Fruit fly (Drosophila melanogaster): ENCODE measurements around the gene CG34347.

CG34347 gene

dm6 chr3R:31325055-31325454 lies 14.1 kb downstream of the CG34347 start:
- TF ChIP-seq Sox15 (GFP tag; optimal IDR thresholded peaks at IDR 0.05): peak; percentile 27
- TF ChIP-seq CG6792 (GFP tag; optimal IDR thresholded peaks at IDR 0.05): peak; percentile 25
- TF ChIP-seq Hr38 (GFP tag; optimal IDR thresholded peaks at IDR 0.05): no peak
- no peak for TF ChIP-seq Ets21C (GFP tag; optimal IDR thresholded peaks at IDR 0.05)
- TF ChIP-seq Hr39 (GFP tag; optimal IDR thresholded peaks at IDR 0.05): no peak
- no peak for TF ChIP-seq fd85E (GFP tag; optimal IDR thresholded peaks at IDR 0.05)
- peak; percentile 87 for TF ChIP-seq CG32006 (GFP tag; optimal IDR thresholded peaks at IDR 0.05)
- TF ChIP-seq CG34406 (GFP tag; optimal IDR thresholded peaks at IDR 0.05): peak; percentile 39
- TF ChIP-seq CG11762 (GFP tag; optimal IDR thresholded peaks at IDR 0.05; ENCODE audit: insufficient read depth): peak; percentile 52
- TF ChIP-seq Sox14 (GFP tag; optimal IDR thresholded peaks at IDR 0.05): peak; percentile 33
- TF ChIP-seq OdsH (GFP tag; optimal IDR thresholded peaks at IDR 0.05): peak; percentile 68
- peak; percentile 81 for TF ChIP-seq CG6276 (GFP tag; optimal IDR thresholded peaks at IDR 0.05)
- peak; percentile 66; the same call in 1 of the 2 replicates for TF ChIP-seq CG11294 (GFP tag; IDR thresholded peaks at IDR 0.05)
- peak in 1 of 2 experiments; percentile 7 for TF ChIP-seq ss (GFP tag; optimal IDR thresholded peaks at IDR 0.05)
- peak; percentile 86 for TF ChIP-seq CG15336 (GFP tag; IDR thresholded peaks at IDR 0.05)
- peak; percentile 47 for TF ChIP-seq spab (GFP tag; optimal IDR thresholded peaks at IDR 0.05)
- TF ChIP-seq CG8119 (GFP tag; IDR thresholded peaks at IDR 0.05): peak; percentile 86
- TF ChIP-seq CG4318 (GFP tag; optimal IDR thresholded peaks at IDR 0.05): peak; percentile 70
- peak; percentile 79 for TF ChIP-seq Hr4 (GFP tag; optimal IDR thresholded peaks at IDR 0.05)
- peak; percentile 82 for TF ChIP-seq Eip78C (GFP tag)
- peak; percentile 59 for TF ChIP-seq CG3032 (tag; optimal IDR thresholded peaks at IDR 0.05)
- TF ChIP-seq Sox102F (GFP tag; optimal IDR thresholded peaks at IDR 0.05): no peak
- TF ChIP-seq CG7368 (GFP tag; optimal IDR thresholded peaks at IDR 0.05): peak; percentile 54
- TF ChIP-seq cyc (GFP tag; optimal IDR thresholded peaks at IDR 0.05): peak; percentile 18
- TF ChIP-seq CG10669 (GFP tag; optimal IDR thresholded peaks at IDR 0.05): peak; percentile 68
- peak; percentile 35 for TF ChIP-seq CG8319 (GFP tag; optimal IDR thresholded peaks at IDR 0.05)
- peak; percentile 62 for TF ChIP-seq acj6 (GFP tag; optimal IDR thresholded peaks at IDR 0.05)
- TF ChIP-seq Met (GFP tag; optimal IDR thresholded peaks at IDR 0.05): peak; percentile 25
- peak; percentile 68 for TF ChIP-seq CG10631 (GFP tag; optimal IDR thresholded peaks at IDR 0.05)
- peak; percentile 62 for TF ChIP-seq net (GFP tag; optimal IDR thresholded peaks at IDR 0.05)
- TF ChIP-seq fd59A (GFP tag; optimal IDR thresholded peaks at IDR 0.05): peak; percentile 45
- no peak for TF ChIP-seq CG1621 (tag; optimal IDR thresholded peaks at IDR 0.05)
- no peak for TF ChIP-seq Smox (GFP tag; optimal IDR thresholded peaks at IDR 0.05)
- no peak for TF ChIP-seq lz (GFP tag; optimal IDR thresholded peaks at IDR 0.05)
- TF ChIP-seq esn (GFP tag; optimal IDR thresholded peaks at IDR 0.05): peak; percentile 28
- peak; percentile 83 for TF ChIP-seq CG3919 (GFP tag; optimal IDR thresholded peaks at IDR 0.05)
- TF ChIP-seq CG6808 (GFP tag; optimal IDR thresholded peaks at IDR 0.05): peak; percentile 52
- TF ChIP-seq topi (GFP tag; optimal IDR thresholded peaks at IDR 0.05): peak; percentile 17
- TF ChIP-seq Eip93F (GFP tag; optimal IDR thresholded peaks at IDR 0.05): no peak
- peak; percentile 26 for TF ChIP-seq Eip75B (GFP tag; optimal IDR thresholded peaks at IDR 0.05)
- TF ChIP-seq CG6163 (GFP tag; IDR thresholded peaks at IDR 0.05): peak; percentile 86
- TF ChIP-seq CG6854 (GFP tag; optimal IDR thresholded peaks at IDR 0.05): no peak
- TF ChIP-seq Lpt (GFP tag; optimal IDR thresholded peaks at IDR 0.05): peak; percentile 78
- no peak for TF ChIP-seq dsx (GFP tag; optimal IDR thresholded peaks at IDR 0.05; ENCODE audit: poor library complexity, severe bottlenecking)
- peak in 1 of 2 experiments; percentile 63 for TF ChIP-seq salr (GFP tag; optimal IDR thresholded peaks at IDR 0.05)
- TF ChIP-seq CG8632 (GFP tag; optimal IDR thresholded peaks at IDR 0.05): peak; percentile 41
- no peak for TF ChIP-seq Blimp-1 (GFP tag; optimal IDR thresholded peaks at IDR 0.05)
- TF ChIP-seq Ets96B (tag; optimal IDR thresholded peaks at IDR 0.05): peak; percentile 65
- peak; percentile 83 for TF ChIP-seq eg (GFP tag; IDR thresholded peaks at IDR 0.05)
- peak; percentile 79 for TF ChIP-seq achi (GFP tag; optimal IDR thresholded peaks at IDR 0.05)
- peak; percentile 1 for TF ChIP-seq CG31627 (GFP tag; optimal IDR thresholded peaks at IDR 0.05)
- TF ChIP-seq fkh (GFP tag; optimal IDR thresholded peaks at IDR 0.05): no peak
